Fruit fly (Drosophila melanogaster) whole organism, prepupa: Measurements from ENCODE around the gene CG14856.
A peak's percentile ranks its signal among the peaks of the same experiment; 100 is the strongest.

ENCODE experiments used
- Blimp-1 ChIP-seq: fragments of 200-800 bp; sonication (Bioruptor generic); optimal IDR thresholded peaks from 3 replicates; lab custom pipeline; 2017; ENCODE audit warnings: missing biosample characterization, missing genetic modification characterization, mild to moderate bottlenecking, moderate library complexity, missing genetic modification reagents
- CG10631 ChIP-seq: fragments of 200-800 bp; sonication (Bioruptor generic); optimal IDR thresholded peaks from 2 replicates; lab custom pipeline; 2016; ENCODE audit warnings: missing biosample characterization, missing genetic modification characterization
- CG10669 ChIP-seq: fragments of 200-800 bp; sonication (Bioruptor generic); optimal IDR thresholded peaks from 3 replicates; lab custom pipeline; 2018; ENCODE audit warnings: missing biosample characterization, mild to moderate bottlenecking, missing genetic modification characterization, moderate library complexity
- CG11762 ChIP-seq: fragments of 200-800 bp; sonication (Bioruptor generic); optimal IDR thresholded peaks from 3 replicates; lab custom pipeline; 2016; ENCODE audit warnings: missing biosample characterization, missing genetic modification characterization; ENCODE audit not compliant: insufficient read depth
- CG11902 ChIP-seq: fragments of 200-800 bp; sonication (Bioruptor generic); optimal IDR thresholded peaks from 3 replicates; lab custom pipeline; 2016; ENCODE audit warnings: missing biosample characterization, missing genetic modification characterization
- CG1621 ChIP-seq: fragments of 200-800 bp; sonication (Bioruptor generic); optimal IDR thresholded peaks from 3 replicates; lab custom pipeline; 2018; ENCODE audit warnings: missing biosample characterization, mild to moderate bottlenecking, missing genetic modification characterization
- CG3032 ChIP-seq: fragments of 200-800 bp; optimal IDR thresholded peaks from 2 replicates; lab custom pipeline; 2019; ENCODE audit warnings: missing biosample characterization, mild to moderate bottlenecking, missing genetic modification characterization, moderate library complexity
- CG31627 ChIP-seq: fragments of 200-800 bp; sonication (Bioruptor generic); optimal IDR thresholded peaks from 3 replicates; lab custom pipeline; 2016; ENCODE audit warnings: missing biosample characterization, missing genetic modification characterization
- CG32006 ChIP-seq: fragments of 200-800 bp; sonication (Bioruptor generic); optimal IDR thresholded peaks from 3 replicates; lab custom pipeline; 2017; ENCODE audit warnings: missing biosample characterization, mild to moderate bottlenecking, missing genetic modification characterization
- CG34406 ChIP-seq: fragments of 200-800 bp; sonication (Bioruptor generic); optimal IDR thresholded peaks from 3 replicates; lab custom pipeline; 2016; ENCODE audit warnings: missing biosample characterization, missing genetic modification characterization
- CG3919 ChIP-seq: fragments of 200-800 bp; sonication (Bioruptor generic); optimal IDR thresholded peaks from 3 replicates; lab custom pipeline; 2016; ENCODE audit warnings: missing biosample characterization, missing genetic modification characterization
- CG6276 ChIP-seq: fragments of 200-800 bp; sonication (Bioruptor generic); optimal IDR thresholded peaks from 2 replicates; lab custom pipeline; 2017; ENCODE audit warnings: missing biosample characterization, mild to moderate bottlenecking, missing genetic modification characterization
- CG6792 ChIP-seq: fragments of 200-800 bp; sonication (Bioruptor generic); optimal IDR thresholded peaks from 3 replicates; lab custom pipeline; 2016; ENCODE audit warnings: missing biosample characterization, missing genetic modification characterization
- CG6808 ChIP-seq: fragments of 200-800 bp; sonication (Bioruptor generic); optimal IDR thresholded peaks from 3 replicates; lab custom pipeline; 2017; ENCODE audit warnings: missing biosample characterization, missing genetic modification characterization, mild to moderate bottlenecking, moderate library complexity, missing genetic modification reagents
- CG6854 ChIP-seq: fragments of 200-800 bp; sonication (Bioruptor generic); optimal IDR thresholded peaks from 2 replicates; lab custom pipeline; 2017; ENCODE audit warnings: missing biosample characterization, mild to moderate bottlenecking, missing genetic modification characterization
- CG7368 ChIP-seq: fragments of 200-800 bp; sonication (Bioruptor generic); optimal IDR thresholded peaks from 3 replicates; lab custom pipeline; 2016; ENCODE audit warnings: missing biosample characterization, missing genetic modification characterization
- CG8119 ChIP-seq: fragments of 200-800 bp; sonication (Bioruptor generic); IDR thresholded peaks from 3 replicates; pipeline ENCODE4 v1.3.6; 2022; ENCODE audit warnings: missing biosample characterization, missing genetic modification characterization
- CG8319 ChIP-seq: fragments of 200-800 bp; sonication (Bioruptor generic); optimal IDR thresholded peaks from 3 replicates; lab custom pipeline; 2016; ENCODE audit warnings: missing biosample characterization, missing genetic modification characterization
- CG8632 ChIP-seq: fragments of 200-800 bp; sonication (Bioruptor generic); optimal IDR thresholded peaks from 3 replicates; lab custom pipeline; 2016; ENCODE audit warnings: missing biosample characterization, missing genetic modification characterization
- CG9139 ChIP-seq: fragments of 200-800 bp; sonication (Bioruptor generic); optimal IDR thresholded peaks from 3 replicates; lab custom pipeline; 2017; ENCODE audit warnings: missing biosample characterization, mild to moderate bottlenecking, missing genetic modification characterization
- Eip75B ChIP-seq: fragments of 200-800 bp; sonication (Bioruptor generic); optimal IDR thresholded peaks from 3 replicates; lab custom pipeline; 2016; ENCODE audit warnings: missing biosample characterization, missing genetic modification characterization
- Eip93F ChIP-seq: fragments of 200-800 bp; sonication (Bioruptor generic); optimal IDR thresholded peaks from 2 replicates; lab custom pipeline; 2016; ENCODE audit warnings: missing biosample characterization, mild to moderate bottlenecking, missing genetic modification characterization
- Ets96B ChIP-seq: fragments of 200-800 bp; optimal IDR thresholded peaks from 2 replicates; lab custom pipeline; 2019; ENCODE audit warnings: missing biosample characterization, mild to moderate bottlenecking, missing genetic modification characterization, moderate library complexity
- Gug ChIP-seq: fragments of 200-800 bp; sonication (Bioruptor generic); IDR thresholded peaks from 2 replicates; pipeline ENCODE4 v1.3.6; 2022; ENCODE audit warnings: missing biosample characterization, missing genetic modification characterization
- Hr39 ChIP-seq: fragments of 200-800 bp; sonication (Bioruptor generic); optimal IDR thresholded peaks from 2 replicates; lab custom pipeline; 2016; ENCODE audit warnings: missing biosample characterization, missing genetic modification characterization
- Lpt ChIP-seq: fragments of 200-800 bp; sonication (Bioruptor generic); optimal IDR thresholded peaks from 3 replicates; lab custom pipeline; 2016; ENCODE audit warnings: missing biosample characterization, missing genetic modification characterization
- Met ChIP-seq: fragments of 200-800 bp; sonication (Bioruptor generic); optimal IDR thresholded peaks from 3 replicates; lab custom pipeline; 2016; ENCODE audit warnings: missing biosample characterization, missing genetic modification characterization
- OdsH ChIP-seq: fragments of 200-800 bp; sonication (Bioruptor generic); optimal IDR thresholded peaks from 3 replicates; lab custom pipeline; 2016; ENCODE audit warnings: missing biosample characterization, missing genetic modification characterization
- Smox ChIP-seq: fragments of 200-800 bp; sonication (Bioruptor generic); optimal IDR thresholded peaks from 3 replicates; lab custom pipeline; 2016; ENCODE audit warnings: missing biosample characterization, missing genetic modification characterization
- Sox102F ChIP-seq: fragments of 200-800 bp; sonication (Bioruptor generic); optimal IDR thresholded peaks from 2 replicates; lab custom pipeline; 2016; ENCODE audit warnings: missing biosample characterization, mild to moderate bottlenecking, missing genetic modification characterization
- Sox15 ChIP-seq: fragments of 200-800 bp; sonication (Bioruptor generic); optimal IDR thresholded peaks from 3 replicates; lab custom pipeline; 2016; ENCODE audit warnings: missing biosample characterization, missing genetic modification characterization
- achi ChIP-seq: fragments of 200-800 bp; sonication (Bioruptor generic); optimal IDR thresholded peaks from 3 replicates; lab custom pipeline; 2016; ENCODE audit warnings: missing biosample characterization, missing genetic modification characterization
- acj6 ChIP-seq: fragments of 200-800 bp; sonication (Bioruptor generic); optimal IDR thresholded peaks from 3 replicates; lab custom pipeline; 2016; ENCODE audit warnings: missing biosample characterization, missing genetic modification characterization
- cyc ChIP-seq: fragments of 200-800 bp; sonication (Bioruptor generic); optimal IDR thresholded peaks from 3 replicates; lab custom pipeline; 2016; ENCODE audit warnings: missing biosample characterization, missing genetic modification characterization
- dac ChIP-seq: fragments of 200-800 bp; sonication (Bioruptor generic); optimal IDR thresholded peaks from 2 replicates; lab custom pipeline; 2017; ENCODE audit warnings: missing biosample characterization, mild to moderate bottlenecking, missing genetic modification characterization
- dsx ChIP-seq: fragments of 200-800 bp; optimal IDR thresholded peaks from 3 replicates; lab custom pipeline; 2019; ENCODE audit warnings: missing biosample characterization, mild to moderate bottlenecking, missing genetic modification characterization, moderate library complexity; ENCODE audit not compliant: poor library complexity, severe bottlenecking
- eg ChIP-seq: fragments of 200-800 bp; sonication (Bioruptor generic); IDR thresholded peaks from 3 replicates; pipeline ENCODE4 v1.3.6; 2022; ENCODE audit warnings: missing biosample characterization, missing genetic modification characterization
- esn ChIP-seq: fragments of 200-800 bp; sonication (Bioruptor generic); optimal IDR thresholded peaks from 2 replicates; lab custom pipeline; 2016; ENCODE audit warnings: missing biosample characterization, mild to moderate bottlenecking, missing genetic modification characterization, moderate library complexity
- fd59A ChIP-seq: fragments of 200-800 bp; sonication (Bioruptor generic); optimal IDR thresholded peaks from 2 replicates; lab custom pipeline; 2017; ENCODE audit warnings: missing biosample characterization, mild to moderate bottlenecking, missing genetic modification characterization, missing genetic modification reagents
- fd85E ChIP-seq: fragments of 200-800 bp; sonication (Bioruptor generic); optimal IDR thresholded peaks from 3 replicates; lab custom pipeline; 2016; ENCODE audit warnings: missing biosample characterization, missing genetic modification characterization
- net ChIP-seq: fragments of 200-800 bp; sonication (Bioruptor generic); optimal IDR thresholded peaks from 3 replicates; lab custom pipeline; 2016; ENCODE audit warnings: missing biosample characterization, missing genetic modification characterization
- pdm3 ChIP-seq: fragments of 200-800 bp; sonication (Bioruptor generic); optimal IDR thresholded peaks from 3 replicates; lab custom pipeline; 2016; ENCODE audit warnings: missing biosample characterization, missing genetic modification characterization
- salr ChIP-seq, 2 experiments: fragments of 200-800 bp; sonication (Bioruptor generic); optimal IDR thresholded peaks; 3 replicates each; lab custom pipeline; 2016 to 2018; ENCODE audit warnings: missing biosample characterization in 2 of 2, missing genetic modification characterization in 2 of 2, mild to moderate bottlenecking in 1 of 2
- spab ChIP-seq: fragments of 200-800 bp; sonication (Bioruptor generic); optimal IDR thresholded peaks from 2 replicates; lab custom pipeline; 2017; ENCODE audit warnings: missing biosample characterization, mild to moderate bottlenecking, missing genetic modification characterization, missing genetic modification reagents
- ss ChIP-seq, 2 experiments: fragments of 200-800 bp; sonication (Bioruptor generic); optimal IDR thresholded peaks; 2 replicates in 1 of 2; 3 replicates in 1 of 2; lab custom pipeline; 2017 to 2018; ENCODE audit warnings: mild to moderate bottlenecking in 2 of 2, missing biosample characterization in 2 of 2, missing genetic modification characterization in 2 of 2, moderate library complexity in 1 of 2
- svp ChIP-seq: fragments of 200-800 bp; sonication (Bioruptor generic); peaks from one replicate; lab custom pipeline; 2016; ENCODE audit warnings: missing biosample characterization, missing genetic modification characterization
- topi ChIP-seq: fragments of 200-800 bp; sonication (Bioruptor generic); optimal IDR thresholded peaks from 3 replicates; lab custom pipeline; 2016; ENCODE audit warnings: missing biosample characterization, missing genetic modification characterization

Gene CG14856

DNA sequence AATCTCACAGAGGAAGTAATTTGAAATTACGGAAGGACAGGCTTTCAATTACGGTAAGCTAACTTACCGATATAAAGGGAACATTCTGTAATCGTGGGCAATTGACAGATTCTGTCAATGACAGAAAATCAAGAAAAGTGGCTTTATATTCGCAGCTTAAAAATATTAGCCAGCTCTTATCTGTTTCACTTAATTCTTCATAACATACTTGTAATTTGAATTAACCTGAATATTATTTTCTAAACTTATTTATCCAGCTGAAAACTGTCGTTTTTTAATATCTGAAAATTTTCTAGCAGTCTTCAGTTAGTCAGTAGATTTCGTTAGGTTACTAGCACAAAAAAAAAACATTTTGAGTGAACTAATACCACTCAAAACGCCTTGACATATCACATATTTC is 46.0 kb downstream of the CG14856 start, which contains the start of gene CG3610:
TSS of gene CG3610 (plus strand) at position 301 of the 400 bp plus-strand sequence.
- TF ChIP-seq CG3919 (GFP tag; lab: Kevin White, UChicago) (no peak), CG6792 (GFP tag; lab: Kevin White, UChicago) (no peak), fd85E (no peak), fd59A (GFP tag; lab: Kevin White, UChicago) (no peak), achi (GFP tag; lab: Kevin White, UChicago) (no peak), Lpt (GFP tag; lab: Kevin White, UChicago) (no peak), CG8632 (GFP tag; lab: Kevin White, UChicago) (no peak), topi (no peak), CG11762 (no peak), CG9139 (GFP tag; lab: Kevin White, UChicago) (no peak), Eip75B (GFP tag; lab: Kevin White, UChicago) (no peak)

- TF ChIP-seq CG31627 (GFP tag; lab: Kevin White, UChicago), result peak; percentile 21
- TF ChIP-seq CG32006 (GFP tag; lab: Kevin White, UChicago), result peak; percentile 93
- peak; percentile 65 for TF ChIP-seq Eip75B (GFP tag; lab: Kevin White, UChicago)
- peak; percentile 50 for TF ChIP-seq cyc (GFP tag; lab: Kevin White, UChicago)
- peak; percentile 78 for TF ChIP-seq CG6276
- TF ChIP-seq CG11902 (GFP tag; lab: Kevin White, UChicago), result peak; percentile 42
- TF ChIP-seq CG6808 (GFP tag; lab: Kevin White, UChicago), result peak; percentile 45
- TF ChIP-seq svp, result peak; percentile 70
- no peak for TF ChIP-seq CG9139 (GFP tag; lab: Kevin White, UChicago)
- peak; percentile 66 for TF ChIP-seq net (GFP tag; lab: Kevin White, UChicago)
- TF ChIP-seq Smox, result no peak
- peak; percentile 57 for TF ChIP-seq CG10669
- peak; percentile 32 for TF ChIP-seq Sox15 (GFP tag; lab: Kevin White, UChicago)
- peak in 1 of 2 experiments; percentile 85 for TF ChIP-seq salr (GFP tag; optimal IDR thresholded peaks at IDR 0.05; lab: Kevin White, UChicago)
- TF ChIP-seq acj6 (GFP tag; lab: Kevin White, UChicago), result peak; percentile 78
- no peak for TF ChIP-seq Eip93F (GFP tag; lab: Kevin White, UChicago)
- TF ChIP-seq CG8119 (GFP tag; lab: Robert Waterston, UW), result peak; percentile 86
- peak; percentile 86 for TF ChIP-seq dac (GFP tag; lab: Kevin White, UChicago)
- TF ChIP-seq Hr39 (GFP tag; lab: Kevin White, UChicago), result peak; percentile 41
- TF ChIP-seq CG3919 (GFP tag; lab: Kevin White, UChicago), result peak; percentile 86
- peak; percentile 67 for TF ChIP-seq CG34406 (GFP tag; lab: Kevin White, UChicago)
- no peak for TF ChIP-seq ss (GFP tag; optimal IDR thresholded peaks at IDR 0.05; lab: Kevin White, UChicago)
- peak; percentile 82 for TF ChIP-seq OdsH
- TF ChIP-seq esn (GFP tag; lab: Kevin White, UChicago), result no peak
- peak; percentile 68 for TF ChIP-seq CG11762
- peak; percentile 70 for TF ChIP-seq CG8319 (GFP tag; lab: Kevin White, UChicago)
- no peak for TF ChIP-seq Sox102F (GFP tag; lab: Kevin White, UChicago)
- peak; percentile 86 for TF ChIP-seq eg
- no peak for TF ChIP-seq CG3032 (tag; lab: Kevin White, UChicago)
- peak; percentile 71 for TF ChIP-seq Gug (GFP tag; lab: Robert Waterston, UW)
- TF ChIP-seq pdm3 (GFP tag; lab: Kevin White, UChicago), result peak; percentile 73
- peak; percentile 95 for TF ChIP-seq Blimp-1 (GFP tag; lab: Kevin White, UChicago)
- peak; percentile 63 for TF ChIP-seq CG7368 (GFP tag; lab: Kevin White, UChicago)
- TF ChIP-seq CG1621 (tag; lab: Kevin White, UChicago), result peak; percentile 18
- no peak for TF ChIP-seq fd85E
- peak; percentile 13 for TF ChIP-seq fd59A (GFP tag; lab: Kevin White, UChicago)
- peak; percentile 37 for TF ChIP-seq dsx (GFP tag; lab: Kevin White, UChicago)
- TF ChIP-seq spab, result peak; percentile 40
- peak; percentile 77 for TF ChIP-seq CG10631 (GFP tag; lab: Kevin White, UChicago)
- peak; percentile 78 for TF ChIP-seq achi (GFP tag; lab: Kevin White, UChicago)
- peak; percentile 58 for TF ChIP-seq Ets96B
- TF ChIP-seq Met (GFP tag; lab: Kevin White, UChicago), result peak; percentile 18
- TF ChIP-seq CG6854 (GFP tag; lab: Kevin White, UChicago), result no peak
Measured at dm6 chr3R:14846924-14847599, 48.3 kb downstream of the CG14856 start.
